Fruit fly (Drosophila melanogaster): ENCODE measurements around the gene Nepl8.
A peak's percentile ranks its signal among the peaks of the same experiment; 100 is the strongest.

Nepl8 gene

dm6 chr2L:16534174-16534835 lies 46.4 kb downstream of the Nepl8 start:
- TF ChIP-seq psq (optimal IDR thresholded peaks at IDR 0.05), result no peak

- TF ChIP-seq usp (GFP tag; optimal IDR thresholded peaks at IDR 0.05), result no peak
- no peak for TF ChIP-seq psq (optimal IDR thresholded peaks at IDR 0.05)
- TF ChIP-seq Dll (optimal IDR thresholded peaks at IDR 0.05), result no peak
- TF ChIP-seq EcR (GFP tag; optimal IDR thresholded peaks at IDR 0.05), result no peak
- no peak for TF ChIP-seq CG8478 (optimal IDR thresholded peaks at IDR 0.05)
- TF ChIP-seq pan (optimal IDR thresholded peaks at IDR 0.05), result no peak
Measured at dm6 chr2L:16535071-16535581, 47.2 kb downstream of the Nepl8 start.

- TF ChIP-seq Dll (optimal IDR thresholded peaks at IDR 0.05), result peak; percentile 52
- TF ChIP-seq psq (optimal IDR thresholded peaks at IDR 0.05), result no peak
Measured at dm6 chr2L:16535673-16536144, 47.8 kb downstream of the Nepl8 start.

- TF ChIP-seq EcR (GFP tag; optimal IDR thresholded peaks at IDR 0.05) (no peak), pan (optimal IDR thresholded peaks at IDR 0.05) (no peak), psq (optimal IDR thresholded peaks at IDR 0.05) (no peak), Dll (optimal IDR thresholded peaks at IDR 0.05) (no peak), usp (GFP tag; optimal IDR thresholded peaks at IDR 0.05) (no peak), CG8478 (optimal IDR thresholded peaks at IDR 0.05) (no peak)
Measured at dm6 chr2L:16536501-16536900, 48.6 kb downstream of the Nepl8 start.

- TF ChIP-seq Dll (optimal IDR thresholded peaks at IDR 0.05), result no peak
- TF ChIP-seq CG8478 (optimal IDR thresholded peaks at IDR 0.05), result no peak
- TF ChIP-seq pan (optimal IDR thresholded peaks at IDR 0.05), result no peak
- TF ChIP-seq usp (GFP tag; optimal IDR thresholded peaks at IDR 0.05), result no peak
- TF ChIP-seq EcR (GFP tag; optimal IDR thresholded peaks at IDR 0.05), result no peak
- TF ChIP-seq psq (optimal IDR thresholded peaks at IDR 0.05), result no peak
Measured at dm6 chr2L:16537049-16537459, 49.1 kb downstream of the Nepl8 start.

- no peak for TF ChIP-seq Dll (optimal IDR thresholded peaks at IDR 0.05)
- TF ChIP-seq usp (GFP tag; optimal IDR thresholded peaks at IDR 0.05), result no peak
- TF ChIP-seq psq (optimal IDR thresholded peaks at IDR 0.05), result no peak
- TF ChIP-seq EcR (GFP tag; optimal IDR thresholded peaks at IDR 0.05), result no peak
- TF ChIP-seq pan (optimal IDR thresholded peaks at IDR 0.05), result no peak
- no peak for TF ChIP-seq CG8478 (optimal IDR thresholded peaks at IDR 0.05)
Measured at dm6 chr2L:16538134-16538533, 50.2 kb downstream of the Nepl8 start.

- TF ChIP-seq pan (optimal IDR thresholded peaks at IDR 0.05) (no peak), Dll (optimal IDR thresholded peaks at IDR 0.05) (no peak), psq (optimal IDR thresholded peaks at IDR 0.05) (no peak), usp (GFP tag; optimal IDR thresholded peaks at IDR 0.05) (no peak), EcR (GFP tag; optimal IDR thresholded peaks at IDR 0.05) (no peak), CG8478 (optimal IDR thresholded peaks at IDR 0.05) (no peak)
Measured at dm6 chr2L:16538931-16539330, 51.0 kb downstream of the Nepl8 start.

Measured in whole organism.